In genomic region chr3R:8915537-8916332, dm6 we compare ENCODE assay signal across 1 fruit fly cellular context.
TF ChIP-seq lines count a peak whose summit lies in the region.

No protein-coding gene starts in this region.

TF ChIP-seq in whole organism, prepupa, 60 proteins besides CTCF, POLR2A, EP300 and RAD21 (continued from another document):
- no peak for TF ChIP-seq esn (GFP tag; optimal IDR thresholded peaks at IDR 0.05; lab: Kevin White, UChicago)
- TF ChIP-seq Gug (GFP tag; IDR thresholded peaks at IDR 0.05; lab: Robert Waterston, UW) = no peak
